Fruit fly (Drosophila melanogaster) whole organism, prepupa: Measurements from ENCODE around the gene CG1999.

ENCODE experiments used
- Blimp-1 ChIP-seq: fragments of 200-800 bp; sonication (Bioruptor generic); optimal IDR thresholded peaks from 3 replicates; lab custom pipeline; 2017; ENCODE audit warnings: missing biosample characterization, missing genetic modification characterization, mild to moderate bottlenecking, moderate library complexity, missing genetic modification reagents
- CG10631 ChIP-seq: fragments of 200-800 bp; sonication (Bioruptor generic); optimal IDR thresholded peaks from 2 replicates; lab custom pipeline; 2016; ENCODE audit warnings: missing biosample characterization, missing genetic modification characterization
- CG10669 ChIP-seq: fragments of 200-800 bp; sonication (Bioruptor generic); optimal IDR thresholded peaks from 3 replicates; lab custom pipeline; 2018; ENCODE audit warnings: missing biosample characterization, mild to moderate bottlenecking, missing genetic modification characterization, moderate library complexity
- CG11762 ChIP-seq: fragments of 200-800 bp; sonication (Bioruptor generic); optimal IDR thresholded peaks from 3 replicates; lab custom pipeline; 2016; ENCODE audit warnings: missing biosample characterization, missing genetic modification characterization; ENCODE audit not compliant: insufficient read depth
- CG11902 ChIP-seq: fragments of 200-800 bp; sonication (Bioruptor generic); optimal IDR thresholded peaks from 3 replicates; lab custom pipeline; 2016; ENCODE audit warnings: missing biosample characterization, missing genetic modification characterization
- CG15336 ChIP-seq: fragments of 200-800 bp; sonication (Bioruptor generic); IDR thresholded peaks from 2 replicates; pipeline ENCODE4 v1.3.6; 2022; ENCODE audit warnings: missing biosample characterization, missing genetic modification characterization
- CG1621 ChIP-seq: fragments of 200-800 bp; sonication (Bioruptor generic); optimal IDR thresholded peaks from 3 replicates; lab custom pipeline; 2018; ENCODE audit warnings: missing biosample characterization, mild to moderate bottlenecking, missing genetic modification characterization
- CG16779 ChIP-seq: fragments of 200-800 bp; sonication (Bioruptor generic); optimal IDR thresholded peaks from 3 replicates; lab custom pipeline; 2017; ENCODE audit warnings: missing biosample characterization, mild to moderate bottlenecking, missing genetic modification characterization
- CG3032 ChIP-seq: fragments of 200-800 bp; optimal IDR thresholded peaks from 2 replicates; lab custom pipeline; 2019; ENCODE audit warnings: missing biosample characterization, mild to moderate bottlenecking, missing genetic modification characterization, moderate library complexity
- CG31627 ChIP-seq: fragments of 200-800 bp; sonication (Bioruptor generic); optimal IDR thresholded peaks from 3 replicates; lab custom pipeline; 2016; ENCODE audit warnings: missing biosample characterization, missing genetic modification characterization
- CG32006 ChIP-seq: fragments of 200-800 bp; sonication (Bioruptor generic); optimal IDR thresholded peaks from 3 replicates; lab custom pipeline; 2017; ENCODE audit warnings: missing biosample characterization, mild to moderate bottlenecking, missing genetic modification characterization
- CG34406 ChIP-seq: fragments of 200-800 bp; sonication (Bioruptor generic); optimal IDR thresholded peaks from 3 replicates; lab custom pipeline; 2016; ENCODE audit warnings: missing biosample characterization, missing genetic modification characterization
- CG6276 ChIP-seq: fragments of 200-800 bp; sonication (Bioruptor generic); optimal IDR thresholded peaks from 2 replicates; lab custom pipeline; 2017; ENCODE audit warnings: missing biosample characterization, mild to moderate bottlenecking, missing genetic modification characterization
- CG6808 ChIP-seq: fragments of 200-800 bp; sonication (Bioruptor generic); optimal IDR thresholded peaks from 3 replicates; lab custom pipeline; 2017; ENCODE audit warnings: missing biosample characterization, missing genetic modification characterization, mild to moderate bottlenecking, moderate library complexity, missing genetic modification reagents
- CG6854 ChIP-seq: fragments of 200-800 bp; sonication (Bioruptor generic); optimal IDR thresholded peaks from 2 replicates; lab custom pipeline; 2017; ENCODE audit warnings: missing biosample characterization, mild to moderate bottlenecking, missing genetic modification characterization
- CG7368 ChIP-seq: fragments of 200-800 bp; sonication (Bioruptor generic); optimal IDR thresholded peaks from 3 replicates; lab custom pipeline; 2016; ENCODE audit warnings: missing biosample characterization, missing genetic modification characterization
- CG8119 ChIP-seq: fragments of 200-800 bp; sonication (Bioruptor generic); IDR thresholded peaks from 3 replicates; pipeline ENCODE4 v1.3.6; 2022; ENCODE audit warnings: missing biosample characterization, missing genetic modification characterization
- CG8319 ChIP-seq: fragments of 200-800 bp; sonication (Bioruptor generic); optimal IDR thresholded peaks from 3 replicates; lab custom pipeline; 2016; ENCODE audit warnings: missing biosample characterization, missing genetic modification characterization
- CG8632 ChIP-seq: fragments of 200-800 bp; sonication (Bioruptor generic); optimal IDR thresholded peaks from 3 replicates; lab custom pipeline; 2016; ENCODE audit warnings: missing biosample characterization, missing genetic modification characterization
- CG9139 ChIP-seq: fragments of 200-800 bp; sonication (Bioruptor generic); optimal IDR thresholded peaks from 3 replicates; lab custom pipeline; 2017; ENCODE audit warnings: missing biosample characterization, mild to moderate bottlenecking, missing genetic modification characterization
- Eip75B ChIP-seq: fragments of 200-800 bp; sonication (Bioruptor generic); optimal IDR thresholded peaks from 3 replicates; lab custom pipeline; 2016; ENCODE audit warnings: missing biosample characterization, missing genetic modification characterization
- Eip93F ChIP-seq: fragments of 200-800 bp; sonication (Bioruptor generic); optimal IDR thresholded peaks from 2 replicates; lab custom pipeline; 2016; ENCODE audit warnings: missing biosample characterization, mild to moderate bottlenecking, missing genetic modification characterization
- Ets96B ChIP-seq: fragments of 200-800 bp; optimal IDR thresholded peaks from 2 replicates; lab custom pipeline; 2019; ENCODE audit warnings: missing biosample characterization, mild to moderate bottlenecking, missing genetic modification characterization, moderate library complexity
- Gug ChIP-seq: fragments of 200-800 bp; sonication (Bioruptor generic); IDR thresholded peaks from 2 replicates; pipeline ENCODE4 v1.3.6; 2022; ENCODE audit warnings: missing biosample characterization, missing genetic modification characterization
- Hr38 ChIP-seq: sonication (Bioruptor generic); optimal IDR thresholded peaks from 2 replicates; lab custom pipeline; 2016; ENCODE audit warnings: missing biosample characterization, missing genetic modification characterization
- Hr39 ChIP-seq: fragments of 200-800 bp; sonication (Bioruptor generic); optimal IDR thresholded peaks from 2 replicates; lab custom pipeline; 2016; ENCODE audit warnings: missing biosample characterization, missing genetic modification characterization
- Hr4 ChIP-seq: fragments of 200-800 bp; sonication (Bioruptor generic); optimal IDR thresholded peaks from 3 replicates; lab custom pipeline; 2016; ENCODE audit warnings: missing biosample characterization, missing genetic modification characterization
- Met ChIP-seq: fragments of 200-800 bp; sonication (Bioruptor generic); optimal IDR thresholded peaks from 3 replicates; lab custom pipeline; 2016; ENCODE audit warnings: missing biosample characterization, missing genetic modification characterization
- OdsH ChIP-seq: fragments of 200-800 bp; sonication (Bioruptor generic); optimal IDR thresholded peaks from 3 replicates; lab custom pipeline; 2016; ENCODE audit warnings: missing biosample characterization, missing genetic modification characterization
- Smox ChIP-seq: fragments of 200-800 bp; sonication (Bioruptor generic); optimal IDR thresholded peaks from 3 replicates; lab custom pipeline; 2016; ENCODE audit warnings: missing biosample characterization, missing genetic modification characterization
- Sox102F ChIP-seq: fragments of 200-800 bp; sonication (Bioruptor generic); optimal IDR thresholded peaks from 2 replicates; lab custom pipeline; 2016; ENCODE audit warnings: missing biosample characterization, mild to moderate bottlenecking, missing genetic modification characterization
- Sox14 ChIP-seq: fragments of 200-800 bp; sonication (Bioruptor generic); optimal IDR thresholded peaks from 3 replicates; lab custom pipeline; 2016; ENCODE audit warnings: missing biosample characterization, missing genetic modification characterization
- Sox15 ChIP-seq: fragments of 200-800 bp; sonication (Bioruptor generic); optimal IDR thresholded peaks from 3 replicates; lab custom pipeline; 2016; ENCODE audit warnings: missing biosample characterization, missing genetic modification characterization
- achi ChIP-seq: fragments of 200-800 bp; sonication (Bioruptor generic); optimal IDR thresholded peaks from 3 replicates; lab custom pipeline; 2016; ENCODE audit warnings: missing biosample characterization, missing genetic modification characterization
- acj6 ChIP-seq: fragments of 200-800 bp; sonication (Bioruptor generic); optimal IDR thresholded peaks from 3 replicates; lab custom pipeline; 2016; ENCODE audit warnings: missing biosample characterization, missing genetic modification characterization
- cyc ChIP-seq: fragments of 200-800 bp; sonication (Bioruptor generic); optimal IDR thresholded peaks from 3 replicates; lab custom pipeline; 2016; ENCODE audit warnings: missing biosample characterization, missing genetic modification characterization
- dac ChIP-seq: fragments of 200-800 bp; sonication (Bioruptor generic); optimal IDR thresholded peaks from 2 replicates; lab custom pipeline; 2017; ENCODE audit warnings: missing biosample characterization, mild to moderate bottlenecking, missing genetic modification characterization
- dsx ChIP-seq: fragments of 200-800 bp; optimal IDR thresholded peaks from 3 replicates; lab custom pipeline; 2019; ENCODE audit warnings: missing biosample characterization, mild to moderate bottlenecking, missing genetic modification characterization, moderate library complexity; ENCODE audit not compliant: poor library complexity, severe bottlenecking
- eg ChIP-seq: fragments of 200-800 bp; sonication (Bioruptor generic); IDR thresholded peaks from 3 replicates; pipeline ENCODE4 v1.3.6; 2022; ENCODE audit warnings: missing biosample characterization, missing genetic modification characterization
- esn ChIP-seq: fragments of 200-800 bp; sonication (Bioruptor generic); optimal IDR thresholded peaks from 2 replicates; lab custom pipeline; 2016; ENCODE audit warnings: missing biosample characterization, mild to moderate bottlenecking, missing genetic modification characterization, moderate library complexity
- fd59A ChIP-seq: fragments of 200-800 bp; sonication (Bioruptor generic); optimal IDR thresholded peaks from 2 replicates; lab custom pipeline; 2017; ENCODE audit warnings: missing biosample characterization, mild to moderate bottlenecking, missing genetic modification characterization, missing genetic modification reagents
- fd85E ChIP-seq: fragments of 200-800 bp; sonication (Bioruptor generic); optimal IDR thresholded peaks from 3 replicates; lab custom pipeline; 2016; ENCODE audit warnings: missing biosample characterization, missing genetic modification characterization
- fkh ChIP-seq: fragments of 200-800 bp; sonication (Bioruptor generic); optimal IDR thresholded peaks from 3 replicates; lab custom pipeline; 2017; ENCODE audit warnings: missing biosample characterization, mild to moderate bottlenecking, missing genetic modification characterization, moderate library complexity
- lz ChIP-seq: fragments of 200-800 bp; sonication (Bioruptor generic); optimal IDR thresholded peaks from 3 replicates; lab custom pipeline; 2016; ENCODE audit warnings: missing biosample characterization, missing genetic modification characterization
- net ChIP-seq: fragments of 200-800 bp; sonication (Bioruptor generic); optimal IDR thresholded peaks from 3 replicates; lab custom pipeline; 2016; ENCODE audit warnings: missing biosample characterization, missing genetic modification characterization
- pdm3 ChIP-seq: fragments of 200-800 bp; sonication (Bioruptor generic); optimal IDR thresholded peaks from 3 replicates; lab custom pipeline; 2016; ENCODE audit warnings: missing biosample characterization, missing genetic modification characterization
- salr ChIP-seq, 2 experiments: fragments of 200-800 bp; sonication (Bioruptor generic); optimal IDR thresholded peaks; 3 replicates each; lab custom pipeline; 2016 to 2018; ENCODE audit warnings: missing biosample characterization in 2 of 2, missing genetic modification characterization in 2 of 2, mild to moderate bottlenecking in 1 of 2
- spab ChIP-seq: fragments of 200-800 bp; sonication (Bioruptor generic); optimal IDR thresholded peaks from 2 replicates; lab custom pipeline; 2017; ENCODE audit warnings: missing biosample characterization, mild to moderate bottlenecking, missing genetic modification characterization, missing genetic modification reagents
- svp ChIP-seq: fragments of 200-800 bp; sonication (Bioruptor generic); peaks from one replicate; lab custom pipeline; 2016; ENCODE audit warnings: missing biosample characterization, missing genetic modification characterization
- vri ChIP-seq: fragments of 200-800 bp; sonication (Bioruptor generic); optimal IDR thresholded peaks from 3 replicates; lab custom pipeline; 2016; ENCODE audit warnings: missing biosample characterization, mild to moderate bottlenecking, missing genetic modification characterization

The CG1999 gene

dm6 chrX:7377840-7378239 is 19.2 kb downstream of the CG1999 start, which contains the start of gene CheA7a:
TSS of gene CheA7a (plus strand) at chrX:7378140.
- TF ChIP-seq Hr38: no peak
- TF ChIP-seq pdm3 (GFP tag; lab: Kevin White, UChicago): no peak
- TF ChIP-seq CG6808 (GFP tag; lab: Kevin White, UChicago): no peak
- no peak for TF ChIP-seq acj6 (GFP tag; lab: Kevin White, UChicago)

dm6 chrX:7379569-7379968 is 21.0 kb downstream of the CG1999 start:
- TF ChIP-seq dsx (peak; percentile 16), CG8119 (GFP tag; lab: Robert Waterston, UW) (no peak), Blimp-1 (GFP tag; lab: Kevin White, UChicago) (no peak), CG31627 (GFP tag; lab: Kevin White, UChicago) (peak; percentile 34), CG1621 (no peak), Met (peak; percentile 3), CG32006 (GFP tag; lab: Kevin White, UChicago) (peak; percentile 15), fd85E (GFP tag; lab: Kevin White, UChicago) (no peak), CG15336 (GFP tag; lab: Robert Waterston, UW) (peak; percentile 23; the same call in 1 of the 2 replicates), eg (GFP tag; lab: Robert Waterston, UW) (peak; percentile 35; the same call in 1 of the 3 replicates), CG11762 (GFP tag; lab: Kevin White, UChicago) (no peak), cyc (GFP tag; lab: Kevin White, UChicago) (peak; percentile 36), salr (GFP tag; optimal IDR thresholded peaks at IDR 0.05; lab: Kevin White, UChicago) (peak in 1 of 2 experiments; percentile 5), Hr39 (peak; percentile 22), Hr4 (no peak), CG6276 (GFP tag; lab: Kevin White, UChicago) (no peak), CG7368 (GFP tag; lab: Kevin White, UChicago) (no peak), esn (no peak), CG8319 (GFP tag; lab: Kevin White, UChicago) (no peak), CG8632 (GFP tag; lab: Kevin White, UChicago) (no peak), fd59A (GFP tag; lab: Kevin White, UChicago) (peak; percentile 17), Gug (no peak), Eip93F (GFP tag; lab: Kevin White, UChicago) (no peak), Smox (GFP tag; lab: Kevin White, UChicago) (peak; percentile 34), achi (GFP tag; lab: Kevin White, UChicago) (no peak), CG10631 (GFP tag; lab: Kevin White, UChicago) (peak; percentile 2), spab (GFP tag; lab: Kevin White, UChicago) (no peak), acj6 (GFP tag; lab: Kevin White, UChicago) (no peak), OdsH (GFP tag; lab: Kevin White, UChicago) (peak; percentile 32), pdm3 (GFP tag; lab: Kevin White, UChicago) (peak; percentile 16), Eip75B (GFP tag; lab: Kevin White, UChicago) (peak; percentile 21), CG34406 (peak; percentile 10), svp (GFP tag; lab: Kevin White, UChicago) (peak; percentile 60), Hr38 (no peak), dac (no peak), Sox102F (peak; percentile 37), CG16779 (tag; lab: Kevin White, UChicago) (no peak), CG6854 (GFP tag; lab: Kevin White, UChicago) (no peak), vri (no peak), CG3032 (tag; lab: Kevin White, UChicago) (peak; percentile 37), net (GFP tag; lab: Kevin White, UChicago) (no peak), fkh (GFP tag; lab: Kevin White, UChicago) (no peak), CG10669 (GFP tag; lab: Kevin White, UChicago) (peak; percentile 23), Sox14 (GFP tag; lab: Kevin White, UChicago) (peak; percentile 10), Sox15 (GFP tag; lab: Kevin White, UChicago) (no peak), lz (GFP tag; lab: Kevin White, UChicago) (peak; percentile 25), CG9139 (GFP tag; lab: Kevin White, UChicago) (no peak), CG11902 (GFP tag; lab: Kevin White, UChicago) (peak; percentile 5), Ets96B (tag; lab: Kevin White, UChicago) (peak; percentile 13)
